Fruit fly (Drosophila melanogaster) whole organism, adult: ENCODE results near the gene Gli.

Experiments used
- CG14711 ChIP-seq: fragments of 200-800 bp; sonication (Bioruptor generic); optimal IDR thresholded peaks from 2 replicates; lab custom pipeline; 2018; ENCODE audit warnings: missing biosample characterization, mild to moderate bottlenecking, missing genetic modification characterization, moderate library complexity
- CG33017 ChIP-seq: fragments of 200-800 bp; sonication (Bioruptor generic); optimal IDR thresholded peaks from 2 replicates; lab custom pipeline; 2018; ENCODE audit warnings: missing biosample characterization, mild to moderate bottlenecking, missing genetic modification characterization, moderate library complexity
- CG7101 ChIP-seq: fragments of 200-800 bp; sonication (Bioruptor generic); optimal IDR thresholded peaks from 2 replicates; lab custom pipeline; 2018; ENCODE audit warnings: missing biosample characterization, mild to moderate bottlenecking, missing genetic modification characterization, moderate library complexity
- Hr96 ChIP-seq: fragments of 200-800 bp; sonication (Bioruptor generic); optimal IDR thresholded peaks from 2 replicates; lab custom pipeline; 2016; ENCODE audit warnings: missing biosample characterization, missing genetic modification characterization
- Mnt ChIP-seq: fragments of 200-800 bp; sonication (Bioruptor generic); optimal IDR thresholded peaks from 2 replicates; lab custom pipeline; 2016; ENCODE audit warnings: missing biosample characterization, mild to moderate bottlenecking, missing genetic modification characterization
- cnc ChIP-seq, 2 experiments: fragments of >200 bp; optimal IDR thresholded peaks; 2 replicates each; lab custom pipeline; 2017
- kay ChIP-seq: fragments of 200-800 bp; sonication (Bioruptor generic); peaks from one replicate; lab custom pipeline; 2016; ENCODE audit warnings: missing biosample characterization, missing genetic modification characterization, borderline replicate concordance

DNA sequence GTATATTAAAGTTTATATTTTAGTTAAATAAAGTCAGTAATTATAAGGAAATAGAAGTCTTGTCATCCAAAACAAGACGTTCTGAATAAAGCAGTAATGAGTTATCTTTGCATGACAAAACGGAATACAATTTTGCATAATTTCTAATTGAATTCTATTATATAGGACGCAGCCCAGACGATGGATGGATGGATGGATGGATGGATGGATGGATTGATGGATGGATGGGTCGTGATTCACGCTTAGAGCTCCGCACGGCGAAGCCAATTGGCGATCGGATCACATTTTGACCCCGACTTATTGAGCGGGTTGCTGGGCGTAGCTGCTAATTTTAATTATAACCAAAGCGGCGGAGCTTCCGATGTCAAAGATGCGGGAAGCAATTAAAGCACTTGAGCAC is 843 bp upstream of the Gli start:
- TF ChIP-seq Mnt (GFP tag; lab: Kevin White, UChicago) (no peak), kay (GFP tag; lab: Kevin White, UChicago) (no peak), Hr96 (GFP tag; lab: Kevin White, UChicago) (no peak), CG14711 (tag; lab: Kevin White, UChicago) (no peak), CG33017 (tag; lab: Kevin White, UChicago) (no peak), CG7101 (tag; lab: Kevin White, UChicago) (no peak), cnc (optimal IDR thresholded peaks at IDR 0.05; lab: Kevin White, UChicago) (no peak)
